Worm (Caenorhabditis elegans): ENCODE data around the gene glr-1.

glr-1 gene

DNA sequence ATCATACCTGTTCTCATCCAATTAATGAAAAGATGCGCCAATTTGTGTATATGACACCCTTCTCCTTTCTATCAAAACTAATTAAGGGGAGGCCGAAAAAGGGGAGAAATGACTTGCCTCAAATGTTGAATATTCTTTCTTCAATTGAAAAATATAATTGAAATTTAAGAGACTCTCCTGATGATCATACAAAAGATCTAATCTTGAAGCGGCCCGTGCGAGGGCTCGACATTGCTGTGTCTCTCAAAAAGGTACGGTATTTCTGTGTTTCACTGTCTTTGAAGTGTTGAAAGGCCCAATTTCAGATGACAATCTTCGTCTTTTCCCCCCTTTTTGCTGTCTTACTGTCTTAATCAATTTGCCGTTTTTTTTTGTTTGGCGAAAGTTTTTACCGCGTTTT, 32.6 kb upstream of the glr-1 start:
- TF ChIP-seq madf-2 (tag; optimal IDR thresholded peaks at IDR 0.05) (no peak), unc-86 (tag; optimal IDR thresholded peaks at IDR 0.05) (no peak), nfya-1 (tag; optimal IDR thresholded peaks at IDR 0.05) (peak; percentile 18), F13H6.1 (tag; optimal IDR thresholded peaks at IDR 0.05) (no peak)

DNA sequence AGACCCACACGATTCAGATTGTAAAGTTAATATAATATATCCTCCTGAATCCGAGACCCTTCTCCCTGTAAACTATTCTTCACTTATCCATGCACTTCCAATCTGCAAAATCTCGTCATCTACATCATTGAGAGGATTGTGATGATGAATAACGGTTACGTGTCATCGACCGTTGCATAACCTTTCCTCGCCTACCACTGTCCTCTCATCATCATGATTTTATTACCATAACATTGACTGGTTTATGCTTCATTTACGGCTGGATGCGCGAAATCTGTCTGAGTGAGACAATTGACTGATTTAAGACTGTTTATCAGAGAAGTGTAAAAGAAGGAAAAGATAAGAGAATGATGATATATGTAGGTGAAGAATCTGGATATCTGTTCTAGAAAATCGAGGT, 31.8 kb upstream of the glr-1 start:
- TF ChIP-seq fkh-10 (GFP tag; optimal IDR thresholded peaks at IDR 0.05): no peak
- TF ChIP-seq ceh-24 (tag; optimal IDR thresholded peaks at IDR 0.05): no peak
- no peak for TF ChIP-seq elt-2 (tag; optimal IDR thresholded peaks at IDR 0.05)
- no peak for TF ChIP-seq lim-6 (tag; optimal IDR thresholded peaks at IDR 0.05)
- no peak for TF ChIP-seq odd-2 (tag; optimal IDR thresholded peaks at IDR 0.05)
- TF ChIP-seq eyg-1 (tag; optimal IDR thresholded peaks at IDR 0.05): no peak
- no peak for TF ChIP-seq lin-11 (tag; optimal IDR thresholded peaks at IDR 0.05)
- TF ChIP-seq tbx-7 (tag; optimal IDR thresholded peaks at IDR 0.05): no peak

DNA sequence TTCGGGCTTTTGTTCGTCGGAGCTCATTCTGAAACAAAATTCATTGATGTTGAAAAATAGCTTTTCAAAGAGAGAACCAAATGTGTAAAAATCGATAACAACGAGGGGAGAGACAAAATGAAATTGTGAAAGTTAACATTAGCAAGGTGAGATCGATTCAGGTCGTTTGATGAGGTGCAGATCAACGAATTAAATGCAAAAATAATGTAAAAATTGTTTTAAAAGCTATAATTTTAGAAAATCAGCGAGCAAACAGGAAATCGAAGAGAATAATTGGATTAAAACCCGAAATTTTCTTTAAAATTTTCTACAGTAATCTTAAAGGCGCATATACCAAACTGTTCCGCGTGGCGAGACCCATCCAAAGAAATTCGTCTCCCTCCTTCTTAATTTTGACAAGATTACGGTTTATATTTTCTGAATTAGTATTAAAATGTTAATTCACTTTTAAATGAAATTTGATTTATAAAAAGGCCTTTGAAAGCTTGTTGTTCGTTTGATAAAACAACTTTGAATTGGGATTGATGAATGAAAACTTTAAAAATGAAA, 30.0 kb upstream of the glr-1 start, which contains the start of gene C13G5.2:
TSS of gene C13G5.2 (minus strand) at position 51 of the 549 bp plus-strand sequence.
- TF ChIP-seq ceh-24 (tag; optimal IDR thresholded peaks at IDR 0.05) (no peak), ref-2 (tag; optimal IDR thresholded peaks at IDR 0.05) (no peak), fkh-6 (tag; optimal IDR thresholded peaks at IDR 0.05) (no peak), ceh-31 (tag; optimal IDR thresholded peaks at IDR 0.05) (no peak), F13H6.1 (tag; optimal IDR thresholded peaks at IDR 0.05) (no peak), pha-4 (tag; optimal IDR thresholded peaks at IDR 0.05) (no peak)

DNA sequence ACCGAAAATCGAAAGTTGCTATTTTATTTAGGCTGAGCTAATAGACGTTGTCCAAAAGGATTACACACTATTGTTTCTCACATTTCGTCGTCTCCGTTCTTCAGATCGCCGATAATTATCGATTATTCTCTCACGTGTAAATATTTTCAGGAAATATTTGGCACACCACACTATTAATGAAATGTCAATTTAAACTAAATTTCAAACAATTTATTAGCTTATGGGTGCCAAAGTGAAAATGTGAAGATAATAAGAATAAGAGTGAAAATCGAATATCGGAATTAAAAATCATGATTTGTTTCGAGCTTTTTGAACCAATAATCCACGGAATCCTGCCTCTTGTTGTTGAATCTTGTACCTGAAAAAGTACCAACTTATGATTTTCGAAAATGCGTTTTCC, 28.1 kb upstream of the glr-1 start, which contains the start of gene C06E1.11:
TSS of gene C06E1.11 (minus strand) at position 101 of the 400 bp plus-strand sequence.
- no peak for TF ChIP-seq ceh-14 (tag; optimal IDR thresholded peaks at IDR 0.05)
- TF ChIP-seq nfya-1 (tag; optimal IDR thresholded peaks at IDR 0.05): no peak
- no peak for TF ChIP-seq F13H6.1 (tag; optimal IDR thresholded peaks at IDR 0.05)
- TF ChIP-seq ttx-3 (tag; optimal IDR thresholded peaks at IDR 0.05): no peak
- no peak for TF ChIP-seq dmd-4 (tag; optimal IDR thresholded peaks at IDR 0.05; ENCODE audit: borderline replicate concordance)
- TF ChIP-seq npax-4 (tag; optimal IDR thresholded peaks at IDR 0.05): no peak
- no peak for TF ChIP-seq sox-4 (tag; optimal IDR thresholded peaks at IDR 0.05)
- no peak for TF ChIP-seq zip-5 (tag; optimal IDR thresholded peaks at IDR 0.05)
- no peak for TF ChIP-seq pat-9 (tag; optimal IDR thresholded peaks at IDR 0.05)

DNA sequence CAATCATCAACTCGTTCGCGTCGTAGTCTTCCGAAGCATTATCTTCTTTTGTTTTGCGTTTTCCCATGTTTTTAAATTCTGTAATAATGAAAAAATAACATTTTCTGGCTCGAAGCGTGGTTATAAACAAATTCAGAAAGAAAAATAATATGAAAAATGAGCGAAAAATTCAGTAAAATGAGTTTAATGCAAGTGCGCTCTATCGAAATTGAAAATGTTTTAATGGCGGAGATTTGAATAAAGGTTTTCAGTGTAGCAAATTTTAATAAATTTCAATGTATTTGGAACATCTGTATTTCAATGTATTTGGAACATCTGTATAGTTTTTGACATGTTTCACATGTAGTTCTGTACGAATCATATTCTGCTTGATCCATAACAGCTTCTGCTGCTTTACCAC, 26.0 kb upstream of the glr-1 start, which contains the start of gene rha-2:
TSS of gene rha-2 (minus strand) at position 80 of the 400 bp plus-strand sequence.
- TF ChIP-seq pros-1 (tag; optimal IDR thresholded peaks at IDR 0.05) (no peak), unc-42 (tag; optimal IDR thresholded peaks at IDR 0.05) (peak; percentile 47), lin-11 (tag; optimal IDR thresholded peaks at IDR 0.05) (no peak), dve-1 (tag; optimal IDR thresholded peaks at IDR 0.05) (no peak), K09A11.1 (tag; optimal IDR thresholded peaks at IDR 0.05; ENCODE audit: insufficient read depth) (no peak), unc-86 (tag; optimal IDR thresholded peaks at IDR 0.05) (no peak)

DNA sequence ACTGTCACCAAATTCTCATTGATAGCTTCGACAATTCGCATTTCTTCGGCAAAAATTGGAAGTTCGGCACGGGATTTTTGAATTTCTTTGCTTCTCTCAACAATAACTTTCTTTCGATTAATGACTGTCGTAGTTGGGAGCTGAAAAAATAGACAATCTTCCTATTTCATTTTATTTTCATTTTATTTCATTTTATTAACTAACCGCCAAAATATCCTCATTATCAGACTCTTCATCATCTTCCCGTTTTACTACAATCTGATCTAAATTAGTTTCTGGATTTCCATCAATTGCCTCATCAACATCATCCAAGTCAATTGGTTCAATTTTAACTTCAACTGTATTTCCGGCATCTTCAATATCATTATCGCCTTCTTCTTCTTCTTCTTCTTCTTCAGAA, 25.1 kb upstream of the glr-1 start:
- TF ChIP-seq ceh-19 (GFP tag; optimal IDR thresholded peaks at IDR 0.05): no peak
- TF ChIP-seq lim-6 (tag; optimal IDR thresholded peaks at IDR 0.05): no peak
- no peak for TF ChIP-seq pat-9 (tag; optimal IDR thresholded peaks at IDR 0.05)
- no peak for TF ChIP-seq C38D4.7 (GFP tag; optimal IDR thresholded peaks at IDR 0.05)
- TF ChIP-seq dve-1 (tag; optimal IDR thresholded peaks at IDR 0.05): no peak
- TF ChIP-seq hlh-15 (tag; optimal IDR thresholded peaks at IDR 0.05): no peak
- no peak for TF ChIP-seq ceh-2 (tag; optimal IDR thresholded peaks at IDR 0.05)
- no peak for TF ChIP-seq pros-1 (tag; optimal IDR thresholded peaks at IDR 0.05)
- TF ChIP-seq hlh-30 (tag; optimal IDR thresholded peaks at IDR 0.05; ENCODE audit: insufficient read depth): no peak
- TF ChIP-seq odd-2 (tag; optimal IDR thresholded peaks at IDR 0.05): no peak
- TF ChIP-seq ceh-22 (tag; optimal IDR thresholded peaks at IDR 0.05): no peak
- TF ChIP-seq tbx-7 (tag; optimal IDR thresholded peaks at IDR 0.05): no peak
- no peak for TF ChIP-seq ref-2 (tag; optimal IDR thresholded peaks at IDR 0.05)
- TF ChIP-seq ceh-14 (tag; optimal IDR thresholded peaks at IDR 0.05): no peak
- TF ChIP-seq ama-1 (optimal IDR thresholded peaks at IDR 0.05): no peak
- no peak for TF ChIP-seq madf-2 (tag; optimal IDR thresholded peaks at IDR 0.05)
- TF ChIP-seq tbx-2 (tag; optimal IDR thresholded peaks at IDR 0.05): no peak
- no peak for TF ChIP-seq zip-5 (tag; optimal IDR thresholded peaks at IDR 0.05)
- no peak for TF ChIP-seq hlh-8 (tag; optimal IDR thresholded peaks at IDR 0.05)
